Worm (Caenorhabditis elegans): ENCODE measurements around the gene ZK354.8.

ZK354.8 gene

DNA sequence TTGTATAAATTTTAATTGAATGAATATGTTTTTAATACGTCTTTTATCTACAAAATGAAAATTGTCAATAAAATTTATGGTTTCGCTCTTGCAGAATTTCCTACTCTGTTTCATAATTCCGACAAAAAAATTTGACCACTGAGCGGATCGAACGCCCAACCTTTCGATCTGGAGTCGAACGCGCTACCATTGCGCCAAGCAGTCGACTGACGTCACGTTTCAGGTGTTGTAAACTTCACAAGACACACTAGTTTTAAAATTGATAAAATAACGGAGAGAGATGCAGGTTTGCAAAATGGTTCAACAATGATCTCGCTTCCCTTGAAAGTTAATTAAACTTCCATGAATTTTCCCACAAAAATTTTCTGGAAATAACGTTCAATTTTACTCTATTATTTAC is 38.2 kb upstream of the ZK354.8 start (continued):
- no peak for TF ChIP-seq rbr-2 (tag; optimal IDR thresholded peaks at IDR 0.05)

DNA sequence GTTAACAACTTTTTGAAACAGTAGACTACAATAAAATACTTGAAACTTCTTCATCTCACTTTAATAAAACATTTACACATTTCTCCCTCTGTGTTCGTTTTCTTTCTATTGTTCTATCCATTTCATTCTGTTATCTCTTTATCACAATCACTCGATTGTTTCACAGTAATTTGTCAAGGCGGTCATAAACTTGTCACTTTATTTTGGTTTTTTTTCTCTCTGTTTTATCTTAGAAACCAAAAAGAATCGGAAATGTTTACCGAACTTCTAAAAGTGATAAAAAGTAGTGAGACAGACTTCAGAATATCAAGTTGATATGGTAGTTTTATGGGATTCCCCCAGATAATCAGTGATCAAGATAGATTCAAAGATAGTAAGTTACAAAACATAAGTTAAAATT is 33.3 kb upstream of the ZK354.8 start, which contains the start of gene Y4C6B.2:
Gene Y4C6B.2 (plus strand): TSS at position 320 of the 400 bp plus-strand sequence.
- TF ChIP-seq lin-1 (GFP tag; IDR thresholded peaks at IDR 0.05) (no peak), unc-62 (GFP tag; optimal IDR thresholded peaks at IDR 0.05 in 1 of 2) (peak in 1 of 2 experiments; percentile 13), unc-62 (tag; optimal IDR thresholded peaks at IDR 0.05) (no peak), ceh-44 (GFP tag; IDR thresholded peaks at IDR 0.05) (no peak), hmg-1.1 (GFP tag; IDR thresholded peaks at IDR 0.05) (no peak), mes-2 (tag; optimal IDR thresholded peaks at IDR 0.05; ENCODE audit: poor library complexity, severe bottlenecking) (no peak), lir-3 (tag; optimal IDR thresholded peaks at IDR 0.05) (no peak), dpl-1 (GFP tag; optimal IDR thresholded peaks at IDR 0.05) (no peak), dve-1 (tag; optimal IDR thresholded peaks at IDR 0.05; ENCODE audit: insufficient read depth) (peak; percentile 12), snpc-4 (tag; optimal IDR thresholded peaks at IDR 0.05) (no peak), F26F4.8 (GFP tag; conservative IDR thresholded peaks at IDR 0.05) (no peak), F44E2.7 (GFP tag; IDR thresholded peaks at IDR 0.05) (no peak), hlh-11 (tag; optimal IDR thresholded peaks at IDR 0.05) (no peak), mdt-29 (GFP tag; IDR thresholded peaks at IDR 0.05) (no peak), nhr-28 (tag; optimal IDR thresholded peaks at IDR 0.05) (peak; percentile 33), dmd-6 (GFP tag; IDR thresholded peaks at IDR 0.05) (no peak), ceh-82 (tag; optimal IDR thresholded peaks at IDR 0.05) (no peak), nhr-11 (tag; optimal IDR thresholded peaks at IDR 0.05) (no peak), rbr-2 (tag; optimal IDR thresholded peaks at IDR 0.05) (no peak), aha-1 (tag) (no peak)

DNA sequence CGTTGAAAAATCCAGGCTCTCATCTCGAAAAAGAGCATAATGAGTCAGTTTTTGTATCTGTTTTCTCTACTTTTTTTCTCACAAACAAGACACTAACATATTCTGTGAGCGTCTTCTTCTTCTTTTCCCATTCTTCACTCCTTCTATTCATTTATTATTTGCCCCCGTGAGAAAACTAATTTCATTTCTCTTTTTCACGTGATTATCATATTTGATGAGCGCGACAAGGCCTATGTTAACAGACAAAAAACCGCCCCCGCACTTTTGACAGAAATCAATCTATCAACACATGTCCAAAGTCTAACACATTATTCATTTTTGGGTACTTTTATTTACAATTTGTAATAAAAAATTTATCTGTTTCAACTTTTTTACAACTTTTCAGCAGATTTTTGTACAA is 31.7 kb upstream of the ZK354.8 start:
- no peak for TF ChIP-seq ctbp-1 (GFP tag; IDR thresholded peaks at IDR 0.05)
- no peak for TF ChIP-seq F37D6.2 (tag; optimal IDR thresholded peaks at IDR 0.05)
- TF ChIP-seq unc-130 (GFP tag; optimal IDR thresholded peaks at IDR 0.05): no peak
- TF ChIP-seq mdl-1 (tag; optimal IDR thresholded peaks at IDR 0.05): peak in 1 of 2 experiments; percentile 18
- no peak for TF ChIP-seq zfp-2 (tag; optimal IDR thresholded peaks at IDR 0.05)
- no peak for TF ChIP-seq egl-27 (tag; optimal IDR thresholded peaks at IDR 0.05)
- no peak for TF ChIP-seq ZK337.2 (GFP tag; IDR thresholded peaks at IDR 0.05)
- peak; percentile 57 for TF ChIP-seq hlh-30 (tag; optimal IDR thresholded peaks at IDR 0.05; ENCODE audit: insufficient read depth)
- peak; percentile 88 for TF ChIP-seq aha-1 (tag)

DNA sequence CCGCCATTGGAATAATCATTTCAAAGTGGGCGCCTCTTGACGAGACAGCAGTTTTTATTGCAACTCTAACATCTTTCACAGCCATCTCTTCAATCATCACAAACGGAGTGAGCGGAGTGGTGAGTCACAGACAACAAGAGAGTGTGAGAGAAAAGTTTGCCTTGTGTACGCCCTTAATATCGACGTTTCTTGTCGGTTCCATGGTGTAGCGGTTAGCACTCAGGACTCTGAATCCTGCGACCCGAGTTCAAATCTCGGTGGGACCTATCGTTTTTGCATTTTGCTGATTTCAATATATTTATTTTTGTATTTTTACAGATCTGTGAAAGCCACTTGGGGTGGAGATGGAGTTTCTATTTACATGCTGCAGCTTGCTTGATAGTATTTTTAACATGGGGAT is 28.6 kb upstream of the ZK354.8 start:
- TF ChIP-seq F26F4.8 (GFP tag; conservative IDR thresholded peaks at IDR 0.05): no peak
- peak in 1 of 2 experiments; percentile 34 for TF ChIP-seq hif-1 (tag; optimal IDR thresholded peaks at IDR 0.05)
- peak; percentile 23 for TF ChIP-seq Y5F2A.4 (GFP tag; optimal IDR thresholded peaks at IDR 0.05)
- TF ChIP-seq madf-9 (GFP tag; conservative IDR thresholded peaks at IDR 0.05): peak; percentile 34; the same call in 1 of the 2 replicates
- peak; percentile 96 for TF ChIP-seq snpc-1.2 (GFP tag; IDR thresholded peaks at IDR 0.05)
- peak; percentile 61 for TF ChIP-seq dve-1 (tag; optimal IDR thresholded peaks at IDR 0.05; ENCODE audit: insufficient read depth)
- peak; percentile 24 for TF ChIP-seq gei-8 (GFP tag; optimal IDR thresholded peaks at IDR 0.05)
- peak; percentile 18 for TF ChIP-seq nhr-102 (tag; optimal IDR thresholded peaks at IDR 0.05)
- TF ChIP-seq php-3 (GFP tag; IDR thresholded peaks at IDR 0.05): 0 out of 2 replicates have a peak, but pooled peaks have one; percentile 27
- TF ChIP-seq lin-38 (GFP tag; IDR thresholded peaks at IDR 0.05): peak; percentile 79
- peak; percentile 65 for TF ChIP-seq rbr-2 (tag; optimal IDR thresholded peaks at IDR 0.05)
- peak; percentile 64 for TF ChIP-seq nhr-111 (GFP tag; optimal IDR thresholded peaks at IDR 0.05)
- TF ChIP-seq lsy-2 (tag; optimal IDR thresholded peaks at IDR 0.05): peak in 1 of 2 experiments; percentile 66
- peak; percentile 12 for TF ChIP-seq aha-1 (tag)
- TF ChIP-seq ceh-20 (GFP tag; IDR thresholded peaks at IDR 0.05): 0 out of 2 replicates have a peak, but pooled peaks have one; percentile 67
- peak; percentile 6 to 34 for TF ChIP-seq daf-16 (GFP tag; optimal IDR thresholded peaks at IDR 0.05)
- peak; percentile 50 for TF ChIP-seq daf-16 (tag; optimal IDR thresholded peaks at IDR 0.05)
- no peak for TF ChIP-seq aly-2 (tag; optimal IDR thresholded peaks at IDR 0.05)
- TF ChIP-seq lim-7 (GFP tag; IDR thresholded peaks at IDR 0.05): no peak
- TF ChIP-seq D1046.2 (GFP tag; IDR thresholded peaks at IDR 0.05): no peak
- peak in 1 of 2 experiments; percentile 19 for TF ChIP-seq unc-62 (GFP tag; optimal IDR thresholded peaks at IDR 0.05 in 1 of 2)
- no peak for TF ChIP-seq unc-62 (tag; optimal IDR thresholded peaks at IDR 0.05)
- TF ChIP-seq nhr-10 (tag; optimal IDR thresholded peaks at IDR 0.05): no peak
- TF ChIP-seq mep-1 (tag; optimal IDR thresholded peaks at IDR 0.05): peak; percentile 62
- TF ChIP-seq zfp-3 (GFP tag; conservative IDR thresholded peaks at IDR 0.05): no peak

All from whole organism, L4 larva.